Comparison of ENCODE assay signal across 1 fruit fly cellular context in the genomic region with DNA sequence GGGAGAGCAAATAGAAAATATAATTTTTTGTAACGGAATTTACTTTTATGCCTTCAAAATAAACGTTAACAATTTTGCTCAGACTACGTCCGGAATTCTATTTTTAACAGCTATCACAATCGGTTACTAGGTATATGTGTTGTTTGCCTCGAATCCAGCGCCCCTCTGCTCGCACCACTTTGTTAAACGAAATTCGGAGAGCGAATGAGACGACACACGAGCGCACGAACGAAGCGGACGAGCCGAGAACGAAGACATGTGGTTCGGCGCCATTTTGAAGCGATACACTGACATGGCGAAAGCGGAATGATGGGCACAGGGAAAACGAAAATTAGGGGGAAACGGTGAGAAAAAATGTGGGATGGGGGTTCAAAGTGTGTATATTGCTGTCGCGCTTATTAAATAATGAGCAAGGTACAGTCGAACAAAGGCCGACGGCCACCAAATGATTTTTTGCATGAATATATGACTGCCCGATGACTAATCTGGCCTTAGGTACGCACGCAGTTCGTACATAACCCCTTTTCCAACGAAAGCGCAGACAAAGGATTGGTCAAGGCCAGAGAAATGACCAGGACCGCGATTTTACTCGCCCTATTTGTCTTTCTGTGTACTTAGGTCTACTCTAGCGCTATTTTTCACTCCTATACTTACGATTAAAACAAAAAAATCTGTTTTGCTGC.
TF ChIP-seq lines count a peak whose summit lies in the region.

No protein-coding gene starts in this region.

TF ChIP-seq in whole organism, embryonic, 481 proteins besides CTCF, POLR2A, EP300 and RAD21 (continued from another document):
- TF ChIP-seq CG12659 (GFP tag; optimal IDR thresholded peaks at IDR 0.05; lab: Kevin White, UChicago) (peak; percentile 16), CG14710 (tag; optimal IDR thresholded peaks at IDR 0.05; lab: Kevin White, UChicago) (no peak), cg (GFP tag; optimal IDR thresholded peaks at IDR 0.05; lab: Kevin White, UChicago) (peak; percentile 47), h (optimal IDR thresholded peaks at IDR 0.05; lab: Kevin White, UChicago) (no peak), CG2116 (GFP tag; optimal IDR thresholded peaks at IDR 0.05; lab: Kevin White, UChicago) (no peak), B-H2 (GFP tag; optimal IDR thresholded peaks at IDR 0.05; lab: Kevin White, UChicago) (peak; percentile 79), HmgZ (tag; optimal IDR thresholded peaks at IDR 0.05; lab: Kevin White, UChicago) (peak; percentile 32), pfk (GFP tag; optimal IDR thresholded peaks at IDR 0.05; lab: Kevin White, UChicago) (peak; percentile 92), CG11456 (GFP tag; IDR thresholded peaks at IDR 0.05; lab: Robert Waterston, UW) (no peak), CG15479 (GFP tag; optimal IDR thresholded peaks at IDR 0.05; lab: Kevin White, UChicago) (peak; percentile 7), Fer1 (GFP tag; optimal IDR thresholded peaks at IDR 0.05; lab: Kevin White, UChicago) (peak; percentile 42), Myb (GFP tag; optimal IDR thresholded peaks at IDR 0.05; lab: Kevin White, UChicago) (no peak), YL-1 (GFP tag; optimal IDR thresholded peaks at IDR 0.05; lab: Kevin White, UChicago) (peak; percentile 84), NfI (GFP tag; optimal IDR thresholded peaks at IDR 0.05; lab: Kevin White, UChicago) (peak; percentile 13), CG14050 (GFP tag; IDR thresholded peaks at IDR 0.05; lab: Robert Waterston, UW) (no peak), CG7745 (tag; optimal IDR thresholded peaks at IDR 0.05; lab: Kevin White, UChicago) (peak; percentile 20), pros (GFP tag; optimal IDR thresholded peaks at IDR 0.05; lab: Kevin White, UChicago) (peak; percentile 87), dati (GFP tag; IDR thresholded peaks at IDR 0.05; lab: Robert Waterston, UW) (no peak), Elba2 (GFP tag; optimal IDR thresholded peaks at IDR 0.05; lab: Kevin White, UChicago) (no peak), CG15601 (tag; optimal IDR thresholded peaks at IDR 0.05; lab: Kevin White, UChicago) (no peak), CG10543 (GFP tag; optimal IDR thresholded peaks at IDR 0.05; lab: Kevin White, UChicago) (peak; percentile 96), CG18599 (GFP tag; optimal IDR thresholded peaks at IDR 0.05; lab: Kevin White, UChicago) (peak; percentile 39), hkb (optimal IDR thresholded peaks at IDR 0.05; lab: Kevin White, UChicago) (no peak), hkb (GFP tag; IDR thresholded peaks at IDR 0.05; lab: Robert Waterston, UW) (no peak), nmo (GFP tag; optimal IDR thresholded peaks at IDR 0.05; lab: Kevin White, UChicago) (no peak), sug (tag; optimal IDR thresholded peaks at IDR 0.05; lab: Kevin White, UChicago) (peak; percentile 70), dm (GFP tag; optimal IDR thresholded peaks at IDR 0.05; lab: Kevin White, UChicago) (peak; percentile 95), CG7556 (GFP tag; optimal IDR thresholded peaks at IDR 0.05; lab: Kevin White, UChicago) (no peak), Dad (GFP tag; optimal IDR thresholded peaks at IDR 0.05; lab: Kevin White, UChicago) (no peak), Hey (tag; optimal IDR thresholded peaks at IDR 0.05; lab: Kevin White, UChicago) (no peak), Fer3 (tag; optimal IDR thresholded peaks at IDR 0.05; lab: Kevin White, UChicago) (peak; percentile 18), CG6683 (GFP tag; optimal IDR thresholded peaks at IDR 0.05; lab: Kevin White, UChicago) (peak; percentile 14), unc-4 (GFP tag; IDR thresholded peaks at IDR 0.05; lab: Robert Waterston, UW; ENCODE audit: partially characterized antibody) (no peak), psq (GFP tag; optimal IDR thresholded peaks at IDR 0.05; lab: Kevin White, UChicago) (peak; percentile 95), bsh (GFP tag; optimal IDR thresholded peaks at IDR 0.05; lab: Kevin White, UChicago) (peak; percentile 11 to 23), CG8290 (GFP tag; optimal IDR thresholded peaks at IDR 0.05; lab: Kevin White, UChicago) (no peak), CG8290 (tag; optimal IDR thresholded peaks at IDR 0.05; lab: Kevin White, UChicago) (peak in 1 of 2 experiments; percentile 75), CG9797 (GFP tag; optimal IDR thresholded peaks at IDR 0.05; lab: Kevin White, UChicago) (no peak), CG10431 (GFP tag; optimal IDR thresholded peaks at IDR 0.05; lab: Kevin White, UChicago) (peak; percentile 89), CG7987 (GFP tag; optimal IDR thresholded peaks at IDR 0.05; lab: Kevin White, UChicago) (peak; percentile 60), CG17912 (GFP tag; optimal IDR thresholded peaks at IDR 0.05; lab: Kevin White, UChicago) (peak; percentile 85)
